Fruit fly (Drosophila melanogaster): ENCODE results near the gene Tak1.

Gene Tak1

DNA sequence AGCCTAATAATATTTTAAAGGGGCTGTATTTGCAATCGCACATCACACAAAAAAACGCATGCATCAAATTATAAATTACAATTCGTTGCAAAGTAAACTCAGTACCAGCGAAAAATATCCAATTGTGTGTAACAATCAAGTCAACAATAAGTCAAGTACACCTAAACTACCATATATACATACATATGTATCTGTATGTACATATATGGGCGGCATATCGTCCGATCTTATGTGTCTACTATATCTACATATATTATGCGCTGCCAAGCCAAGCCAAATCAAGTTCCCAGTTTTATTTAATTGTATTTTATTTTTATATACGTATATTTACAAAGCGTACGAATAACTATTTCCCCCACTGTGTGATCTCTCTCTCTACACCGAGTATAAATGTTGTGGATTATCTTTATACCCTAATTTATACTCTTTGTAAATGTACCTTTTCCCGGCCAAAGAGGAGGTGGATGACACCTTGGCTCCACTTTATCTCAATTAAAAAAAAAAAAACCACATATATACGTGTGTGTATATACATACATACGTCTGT lies 58.3 kb downstream of the Tak1 start:
- TF ChIP-seq CG13296 (GFP tag; optimal IDR thresholded peaks at IDR 0.05) (peak; percentile 30), Pdp1 (GFP tag; optimal IDR thresholded peaks at IDR 0.05) (no peak), row (GFP tag; IDR thresholded peaks at IDR 0.05) (peak; percentile 22; the same call in 1 of the 3 replicates), CG4424 (GFP tag; optimal IDR thresholded peaks at IDR 0.05) (peak; percentile 3), CG18619 (GFP tag; optimal IDR thresholded peaks at IDR 0.05) (no peak), Ptx1 (GFP tag; IDR thresholded peaks at IDR 0.05) (0 out of 2 replicates have a peak, but pooled peaks have one; percentile 37), sob (GFP tag; IDR thresholded peaks at IDR 0.05) (0 out of 2 replicates have a peak, but pooled peaks have one; percentile 7), CG2889 (GFP tag; IDR thresholded peaks at IDR 0.05) (no peak), D19A (tag; optimal IDR thresholded peaks at IDR 0.05) (peak; percentile 61), dmrt99B (tag; optimal IDR thresholded peaks at IDR 0.05) (peak; percentile 2), sens (GFP tag) (peak; percentile 38), CG3407 (GFP tag; optimal IDR thresholded peaks at IDR 0.05) (no peak), Hmx (GFP tag; optimal IDR thresholded peaks at IDR 0.05) (no peak), tap (tag; optimal IDR thresholded peaks at IDR 0.05) (peak; percentile 12), otp (GFP tag; IDR thresholded peaks at IDR 0.05) (no peak), CG8388 (GFP tag; optimal IDR thresholded peaks at IDR 0.05) (peak; percentile 76)
